Worm (Caenorhabditis elegans) whole organism, L3 larva: Measurements from ENCODE around the gene ttx-3.

Experiments
- lin-39 ChIP-seq: fragments of 150-350 bp; optimal IDR thresholded peaks from 2 replicates; lab custom pipeline; 2018; ENCODE audit warnings: missing biosample characterization, missing genetic modification reagents, missing genetic modification characterization
- nhr-77 ChIP-seq: fragments of 150-350 bp; optimal IDR thresholded peaks from 2 replicates; lab custom pipeline; 2014; ENCODE audit warnings: missing biosample characterization, missing genetic modification characterization
- sea-2 ChIP-seq: fragments of 150-350 bp; sonication (generic microtip); optimal IDR thresholded peaks from 4 replicates; lab custom pipeline; 2014; ENCODE audit warnings: missing biosample characterization, missing genetic modification reagents, missing genetic modification characterization
- tbx-2 ChIP-seq: sonication (generic microtip); optimal IDR thresholded peaks from 2 replicates; lab custom pipeline; 2016; ENCODE audit warnings: mild to moderate bottlenecking, missing genetic modification characterization, missing compliant biosample characterization
- unc-62 ChIP-seq: fragments of 150-350 bp; sonication (generic microtip); optimal IDR thresholded peaks from 4 replicates; lab custom pipeline; 2014; ENCODE audit warnings: missing biosample characterization, missing genetic modification reagents, missing genetic modification characterization

DNA sequence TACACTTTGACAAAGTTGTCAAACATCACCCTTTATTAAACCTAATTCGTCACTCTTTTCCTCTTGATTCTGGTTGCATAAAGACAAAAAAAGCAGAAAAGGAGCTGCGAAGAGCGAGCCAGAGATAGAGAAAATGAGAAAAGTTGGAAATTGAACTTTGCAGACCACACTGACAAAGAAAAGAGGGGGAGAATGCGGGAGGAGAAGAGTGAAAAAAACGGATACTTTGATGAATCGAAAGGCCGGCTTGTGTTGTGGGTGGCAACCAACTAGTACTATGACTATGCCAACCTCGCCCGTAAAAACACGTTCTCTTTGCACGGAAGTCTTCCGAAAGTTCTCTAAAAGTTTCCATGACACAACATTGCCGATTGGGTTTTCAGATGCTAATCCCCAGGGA, 43.5 kb downstream of the ttx-3 start:
- TF ChIP-seq unc-62 (GFP tag; lab: Kevin White, UChicago), result no peak
- TF ChIP-seq nhr-77, result no peak
- no peak for TF ChIP-seq sea-2 (GFP tag; lab: Kevin White, UChicago)
- no peak for TF ChIP-seq lin-39
- TF ChIP-seq tbx-2 (tag; lab: Kevin White, UChicago), result no peak
